Worm (Caenorhabditis elegans) whole organism, young adult: ENCODE data around the gene C05B5.12.

Experiments used
- ama-1 ChIP-seq, 3 experiments: fragments of 150-350 bp in 1 of 3; sonication (generic microtip) in 2 of 3; optimal IDR thresholded peaks; 2 replicates each; lab custom pipeline; 2014 to 2018; ENCODE audit warnings: missing biosample characterization in 2 of 3, missing genetic modification characterization in 2 of 3, missing genetic modification reagents in 2 of 3
- attf-3 ChIP-seq: fragments of 200-800 bp; sonication (Bioruptor generic); conservative IDR thresholded peaks from 2 replicates; pipeline ENCODE4 v1.3.6; 2022; ENCODE audit warnings: missing genetic modification reagents, missing genetic modification characterization, missing compliant biosample characterization
- hmg-20 ChIP-seq: fragments of 200-800 bp; sonication (Bioruptor generic); IDR thresholded peaks from 2 replicates; pipeline ENCODE4 v1.3.6; 2022; ENCODE audit warnings: missing genetic modification reagents, missing genetic modification characterization, missing compliant biosample characterization

ce11 chrIII:10033881-10034280 lies 46.7 kb downstream of the C05B5.12 start, which contains the start of gene M04D8.8:
- TF ChIP-seq ama-1 (optimal IDR thresholded peaks at IDR 0.05; lab: Kevin White, UChicago), result no peak
- no peak for TF ChIP-seq ama-1 (GFP tag; optimal IDR thresholded peaks at IDR 0.05; lab: Kevin White, UChicago)
- TF ChIP-seq attf-3, result no peak
- no peak for TF ChIP-seq hmg-20 (GFP tag; lab: Robert Waterston, UW)
